Worm (Caenorhabditis elegans): ENCODE measurements around the gene F26F12.3.

Gene F26F12.3

ce11 chrV:5792031-5792430 is 53.5 kb downstream of the F26F12.3 start, which contains the start of gene ZC250.2:
TSS of gene ZC250.2 (plus strand) at chrV:5792331.
- TF ChIP-seq him-1 (tag; optimal IDR thresholded peaks at IDR 0.05): no peak
- TF ChIP-seq W03F9.2 (tag; optimal IDR thresholded peaks at IDR 0.05): no peak
- no peak for TF ChIP-seq dao-5 (tag; optimal IDR thresholded peaks at IDR 0.05)

ce11 chrV:5790497-5791280 is 54.8 kb downstream of the F26F12.3 start, which contains the start of the genes nhr-142 and F44E7.9:
TSS of gene nhr-142 (minus strand) at chrV:5790553.
TSS of gene F44E7.9 (plus strand) at chrV:5791230.
- peak; percentile 69 for TF ChIP-seq him-1 (tag; optimal IDR thresholded peaks at IDR 0.05)
- TF ChIP-seq W03F9.2 (tag; optimal IDR thresholded peaks at IDR 0.05): peak; percentile 90
- TF ChIP-seq dao-5 (tag; optimal IDR thresholded peaks at IDR 0.05): no peak

Measured in whole organism, L4/young adult.